Fruit fly (Drosophila melanogaster): ENCODE data around the gene CG7131.

Gene CG7131

dm6 chr3R:18243718-18244170 is 44.8 kb downstream of the CG7131 start (continued):
- TF ChIP-seq aop (GFP tag; IDR thresholded peaks at IDR 0.05) = no peak
- TF ChIP-seq inv (GFP tag; IDR thresholded peaks at IDR 0.05; ENCODE audit: partially characterized antibody) = no peak
- peak; percentile 24 for TF ChIP-seq Antp (GFP tag; optimal IDR thresholded peaks at IDR 0.05)
- no peak for TF ChIP-seq CG8359 (GFP tag; optimal IDR thresholded peaks at IDR 0.05; ENCODE audit: borderline replicate concordance)
- no peak for TF ChIP-seq CG2129 (GFP tag; IDR thresholded peaks at IDR 0.05; ENCODE audit: partially characterized antibody)
- peak; percentile 1 for TF ChIP-seq tup (GFP tag; optimal IDR thresholded peaks at IDR 0.05)
- peak; percentile 50 for TF ChIP-seq scrt (GFP tag; optimal IDR thresholded peaks at IDR 0.05)
- TF ChIP-seq B-H2 (GFP tag; optimal IDR thresholded peaks at IDR 0.05) = peak; percentile 51
- TF ChIP-seq D19A (tag; optimal IDR thresholded peaks at IDR 0.05) = no peak
- no peak for TF ChIP-seq CG7357 (GFP tag; IDR thresholded peaks at IDR 0.05)
- 0 out of 2 replicates have a peak, but pooled peaks have one; percentile 6 for TF ChIP-seq CG9932 (GFP tag; IDR thresholded peaks at IDR 0.05)
- 0 out of 3 replicates have a peak, but pooled peaks have one; percentile 25 for TF ChIP-seq CG6175 (GFP tag; IDR thresholded peaks at IDR 0.05)
- TF ChIP-seq TFAM (GFP tag; optimal IDR thresholded peaks at IDR 0.05) = no peak
- peak; percentile 5; the same call in 1 of the 3 replicates for TF ChIP-seq row (GFP tag; IDR thresholded peaks at IDR 0.05)
- TF ChIP-seq CG6254 (GFP tag; optimal IDR thresholded peaks at IDR 0.05) = peak; percentile 30
- TF ChIP-seq Hr51 (GFP tag; optimal IDR thresholded peaks at IDR 0.05) = peak in 1 of 2 experiments; percentile 12
- TF ChIP-seq maf-S (GFP tag; optimal IDR thresholded peaks at IDR 0.05) = peak; percentile 13
- peak; percentile 10; the same call in 1 of the 2 replicates for TF ChIP-seq rib (GFP tag; IDR thresholded peaks at IDR 0.05)
- peak; percentile 35 for TF ChIP-seq lilli (GFP tag; optimal IDR thresholded peaks at IDR 0.05)
- TF ChIP-seq ci (GFP tag; IDR thresholded peaks at IDR 0.05) = peak; percentile 18; the same call in 1 of the 3 replicates
- no peak for TF ChIP-seq CG2116 (GFP tag; optimal IDR thresholded peaks at IDR 0.05)
- peak; percentile 9 for TF ChIP-seq abd-A (tag; optimal IDR thresholded peaks at IDR 0.05)
- peak; percentile 27 for TF ChIP-seq CG6854 (GFP tag; optimal IDR thresholded peaks at IDR 0.05)
- TF ChIP-seq schlank (tag; optimal IDR thresholded peaks at IDR 0.05) = peak; percentile 3
- TF ChIP-seq CG8290 (GFP tag; optimal IDR thresholded peaks at IDR 0.05) = no peak
- peak in 1 of 2 experiments; percentile 16 for TF ChIP-seq CG8290 (tag; optimal IDR thresholded peaks at IDR 0.05)
- TF ChIP-seq CG9727 (GFP tag; optimal IDR thresholded peaks at IDR 0.05) = no peak
- no peak for TF ChIP-seq CTCF (GFP tag; optimal IDR thresholded peaks at IDR 0.05)
- TF ChIP-seq CG8281 (tag; optimal IDR thresholded peaks at IDR 0.05) = no peak
- TF ChIP-seq Fer1 (GFP tag; optimal IDR thresholded peaks at IDR 0.05) = peak; percentile 20
- TF ChIP-seq CG3281 (GFP tag; optimal IDR thresholded peaks at IDR 0.05) = peak; percentile 8
- TF ChIP-seq emc (GFP tag; optimal IDR thresholded peaks at IDR 0.05) = no peak
- no peak for TF ChIP-seq prd (optimal IDR thresholded peaks at IDR 0.05)
- TF ChIP-seq prd (GFP tag; IDR thresholded peaks at IDR 0.05) = no peak
- peak; percentile 2 for TF ChIP-seq CG2120 (GFP tag; optimal IDR thresholded peaks at IDR 0.05)
- TF ChIP-seq Dbx (GFP tag; IDR thresholded peaks at IDR 0.05) = peak; percentile 49; the same call in 1 of the 3 replicates
- TF ChIP-seq CG14441 (GFP tag; IDR thresholded peaks at IDR 0.05) = 0 out of 2 replicates have a peak, but pooled peaks have one; percentile 30
- TF ChIP-seq Med (GFP tag) = peak; percentile 83
- TF ChIP-seq ewg (GFP tag; optimal IDR thresholded peaks at IDR 0.05) = peak; percentile 84
- TF ChIP-seq Spps (tag; optimal IDR thresholded peaks at IDR 0.05) = no peak
- no peak for TF ChIP-seq crc (GFP tag; optimal IDR thresholded peaks at IDR 0.05)
- TF ChIP-seq jumu (GFP tag; optimal IDR thresholded peaks at IDR 0.05) = peak; percentile 1
- peak; percentile 24 for TF ChIP-seq CG17385 (GFP tag; optimal IDR thresholded peaks at IDR 0.05)
- TF ChIP-seq Pdp1 (GFP tag; optimal IDR thresholded peaks at IDR 0.05) = peak in 1 of 2 experiments; percentile 15
- TF ChIP-seq CG4360 (GFP tag; IDR thresholded peaks at IDR 0.05) = no peak
- no peak for TF ChIP-seq caup (GFP tag; optimal IDR thresholded peaks at IDR 0.05; ENCODE audit: severe bottlenecking)
- peak; percentile 37; the same call in 1 of the 2 replicates for TF ChIP-seq MBD-R2 (GFP tag; IDR thresholded peaks at IDR 0.05)
- TF ChIP-seq CG15514 (GFP tag; optimal IDR thresholded peaks at IDR 0.05) = peak; percentile 41
- no peak for TF ChIP-seq Optix (GFP tag; IDR thresholded peaks at IDR 0.05)
- 0 out of 2 replicates have a peak, but pooled peaks have one; percentile 25 for TF ChIP-seq CG14014 (GFP tag; IDR thresholded peaks at IDR 0.05)
- peak; percentile 49; the same call in 1 of the 2 replicates for TF ChIP-seq crol (GFP tag; IDR thresholded peaks at IDR 0.05)

Measured in whole organism, embryonic.